Fruit fly (Drosophila melanogaster) Kc167 (cell line): Measurements from ENCODE around the gene CG11756.

Source experiments
- Myc ChIP-seq: fragments of >200 bp; optimal IDR thresholded peaks from 2 replicates; lab custom pipeline; 2017; ENCODE audit warnings: missing external identifiers
- h ChIP-seq: fragments of >200 bp; optimal IDR thresholded peaks from 3 replicates; lab custom pipeline; 2018; ENCODE audit warnings: missing external identifiers
- psq ChIP-seq: fragments of >200 bp; optimal IDR thresholded peaks from 2 replicates; lab custom pipeline; 2017; ENCODE audit warnings: missing external identifiers

dm6 chrX:11378388-11378787 lies 30.5 kb downstream of the CG11756 start:
- no peak for TF ChIP-seq h (lab: Kevin White, UChicago)
- no peak for TF ChIP-seq psq
- no peak for TF ChIP-seq Myc (lab: Kevin White, UChicago)
